Worm (Caenorhabditis elegans): Measurements from ENCODE around the gene T19D12.4.

The T19D12.4 gene

ce11 chrII:6646903-6647302 lies 16.0 kb downstream of the T19D12.4 start:
- TF ChIP-seq nhr-28 (tag; optimal IDR thresholded peaks at IDR 0.05) (no peak), unc-39 (tag; optimal IDR thresholded peaks at IDR 0.05) (no peak), nhr-76 (tag; optimal IDR thresholded peaks at IDR 0.05) (no peak), nhr-237 (tag; optimal IDR thresholded peaks at IDR 0.05) (no peak), tbx-8 (GFP tag; optimal IDR thresholded peaks at IDR 0.05) (no peak), blmp-1 (tag; optimal IDR thresholded peaks at IDR 0.05) (no peak), nhr-2 (tag; optimal IDR thresholded peaks at IDR 0.05) (no peak), lin-32 (GFP tag; optimal IDR thresholded peaks at IDR 0.05) (no peak), mep-1 (tag; optimal IDR thresholded peaks at IDR 0.05) (no peak), ham-2 (GFP tag; optimal IDR thresholded peaks at IDR 0.05) (no peak), nhr-12 (tag; optimal IDR thresholded peaks at IDR 0.05) (no peak), lin-13 (tag; optimal IDR thresholded peaks at IDR 0.05) (no peak), mab-5 (tag; optimal IDR thresholded peaks at IDR 0.05) (no peak), mls-2 (tag; optimal IDR thresholded peaks at IDR 0.05) (no peak)

- TF ChIP-seq flh-1 (GFP tag; optimal IDR thresholded peaks at IDR 0.05) = no peak
- TF ChIP-seq bed-3 (GFP tag; optimal IDR thresholded peaks at IDR 0.05) = no peak
- no peak for TF ChIP-seq lsy-2 (tag; optimal IDR thresholded peaks at IDR 0.05)
- no peak for TF ChIP-seq ceh-83 (GFP tag; optimal IDR thresholded peaks at IDR 0.05)
Measured at ce11 chrII:6649026-6649425, 18.1 kb downstream of the T19D12.4 start, which contains the start of gene oig-8. oig-8 (minus strand) TSS chrII:6649126.

- TF ChIP-seq ces-1 (GFP tag; optimal IDR thresholded peaks at IDR 0.05) (no peak), blmp-1 (tag; optimal IDR thresholded peaks at IDR 0.05) (no peak), unc-39 (tag; optimal IDR thresholded peaks at IDR 0.05) (no peak), lin-32 (GFP tag; optimal IDR thresholded peaks at IDR 0.05) (no peak), sem-2 (GFP tag; optimal IDR thresholded peaks at IDR 0.05) (no peak), unc-120 (tag; optimal IDR thresholded peaks at IDR 0.05; ENCODE audit: poor library complexity, severe bottlenecking) (no peak)
Measured at ce11 chrII:6651719-6652118, 20.8 kb downstream of the T19D12.4 start, which contains the start of gene sra-26. sra-26 (minus strand) TSS chrII:6651819.

DNA sequence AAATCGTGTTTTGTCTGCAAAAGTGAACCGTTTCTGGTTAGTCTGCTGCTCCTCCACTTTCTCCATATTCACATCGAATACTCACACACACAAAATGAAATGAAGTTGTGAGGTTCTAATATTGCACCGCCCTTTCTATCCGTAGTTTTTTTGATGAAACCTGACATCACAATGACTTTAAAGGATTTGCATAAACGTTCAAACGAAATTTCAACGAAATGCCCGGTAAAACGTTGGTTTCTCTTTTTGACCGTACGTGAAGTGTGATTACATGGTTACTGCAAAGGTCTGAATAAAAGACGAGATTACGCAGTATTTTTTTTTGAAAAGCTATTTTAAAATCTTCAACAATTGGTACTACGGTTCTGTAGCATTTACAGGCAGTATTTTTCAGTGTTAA lies 23.4 kb downstream of the T19D12.4 start, which contains the start of gene T19D12.9:
Gene T19D12.9 (minus strand): TSS at position 101 of the 400 bp plus-strand sequence.
- TF ChIP-seq M03D4.4 (tag; optimal IDR thresholded peaks at IDR 0.05) (no peak), mls-2 (tag; optimal IDR thresholded peaks at IDR 0.05) (no peak), mep-1 (tag; optimal IDR thresholded peaks at IDR 0.05) (no peak), nhr-28 (tag; optimal IDR thresholded peaks at IDR 0.05) (no peak), nhr-237 (tag; optimal IDR thresholded peaks at IDR 0.05) (no peak), ham-2 (GFP tag; optimal IDR thresholded peaks at IDR 0.05) (no peak), bed-3 (GFP tag; optimal IDR thresholded peaks at IDR 0.05) (no peak), elt-3 (tag; optimal IDR thresholded peaks at IDR 0.05) (no peak), hlh-1 (tag; optimal IDR thresholded peaks at IDR 0.05) (no peak), unc-39 (tag; optimal IDR thresholded peaks at IDR 0.05) (no peak), tbx-8 (GFP tag; optimal IDR thresholded peaks at IDR 0.05) (no peak)

ce11 chrII:6658766-6659165 lies 27.9 kb downstream of the T19D12.4 start, which contains the start of gene T19D12.10:
T19D12.10 (minus strand) TSS chrII:6658866.
- TF ChIP-seq drap-1 (GFP tag; optimal IDR thresholded peaks at IDR 0.05) (no peak), ceh-39 (tag; optimal IDR thresholded peaks at IDR 0.05) (no peak), zip-8 (tag; optimal IDR thresholded peaks at IDR 0.05) (no peak), lsy-2 (tag; optimal IDR thresholded peaks at IDR 0.05) (no peak), sptf-1 (tag; optimal IDR thresholded peaks at IDR 0.05) (no peak), nhr-28 (tag; optimal IDR thresholded peaks at IDR 0.05) (no peak), elt-3 (tag; optimal IDR thresholded peaks at IDR 0.05) (no peak), nhr-12 (tag; optimal IDR thresholded peaks at IDR 0.05) (no peak), unc-39 (tag; optimal IDR thresholded peaks at IDR 0.05) (no peak), hlh-1 (tag; optimal IDR thresholded peaks at IDR 0.05) (no peak), lin-13 (tag; optimal IDR thresholded peaks at IDR 0.05) (no peak), blmp-1 (tag; optimal IDR thresholded peaks at IDR 0.05) (no peak), nhr-76 (tag; optimal IDR thresholded peaks at IDR 0.05) (no peak), mep-1 (tag; optimal IDR thresholded peaks at IDR 0.05) (no peak), M03D4.4 (tag; optimal IDR thresholded peaks at IDR 0.05) (no peak)

DNA sequence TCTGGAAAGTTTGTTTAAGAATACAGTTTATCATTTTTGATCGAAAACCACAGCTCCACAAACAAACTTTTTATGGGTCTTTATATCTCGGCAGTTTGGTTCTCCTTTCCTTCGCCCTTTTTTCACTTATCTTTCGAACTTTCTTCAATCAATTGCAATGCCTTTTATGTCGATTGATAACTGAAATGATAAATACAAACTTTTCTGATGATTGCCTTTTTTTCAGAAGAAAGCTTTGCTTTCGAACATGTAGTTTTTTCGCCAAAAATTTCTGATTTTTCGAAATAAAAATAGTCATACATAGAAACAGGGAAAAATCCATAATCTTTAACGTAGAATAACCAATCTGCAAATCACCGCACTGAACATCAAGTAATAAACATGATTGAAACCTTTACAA lies 30.3 kb downstream of the T19D12.4 start, which contains the start of gene T19D12.2:
Gene T19D12.2 (plus strand): TSS at position 125 of the 400 bp plus-strand sequence.
- TF ChIP-seq ceh-39 (tag; optimal IDR thresholded peaks at IDR 0.05) (no peak), pha-4 (tag; optimal IDR thresholded peaks at IDR 0.05) (no peak), nhr-76 (tag; optimal IDR thresholded peaks at IDR 0.05) (no peak), nhr-28 (tag; optimal IDR thresholded peaks at IDR 0.05) (no peak), unc-120 (tag; optimal IDR thresholded peaks at IDR 0.05; ENCODE audit: poor library complexity, severe bottlenecking) (no peak), flh-1 (GFP tag; optimal IDR thresholded peaks at IDR 0.05) (no peak), bed-3 (GFP tag; optimal IDR thresholded peaks at IDR 0.05) (no peak), mep-1 (tag; optimal IDR thresholded peaks at IDR 0.05) (no peak), mls-2 (tag; optimal IDR thresholded peaks at IDR 0.05) (no peak), elt-3 (tag; optimal IDR thresholded peaks at IDR 0.05) (no peak), unc-39 (tag; optimal IDR thresholded peaks at IDR 0.05) (no peak), elt-1 (tag; optimal IDR thresholded peaks at IDR 0.05; ENCODE audit: borderline replicate concordance, insufficient read depth) (no peak), sptf-1 (tag; optimal IDR thresholded peaks at IDR 0.05) (no peak), snpc-4 (tag; optimal IDR thresholded peaks at IDR 0.05) (no peak)
